Worm (Caenorhabditis elegans) whole organism, young adult: ENCODE data around the gene F13D12.3.
A peak's percentile ranks its signal among the peaks of the same experiment; 100 is the strongest.

ENCODE experiments used
- B0336.3 ChIP-seq: fragments of 200-800 bp; sonication (Bioruptor generic); IDR thresholded peaks from 2 replicates; pipeline ENCODE4 v1.3.6; 2022; ENCODE audit warnings: missing genetic modification characterization, missing compliant biosample characterization
- D2030.7 ChIP-seq: fragments of 200-800 bp; sonication (Bioruptor generic); IDR thresholded peaks from 2 replicates; pipeline ENCODE4 v1.3.6; 2022; ENCODE audit warnings: missing genetic modification reagents, missing genetic modification characterization, missing compliant biosample characterization
- K12H6.12 ChIP-seq: fragments of 200-800 bp; sonication (Bioruptor generic); optimal IDR thresholded peaks from 2 replicates; lab custom pipeline; 2018; ENCODE audit warnings: mild to moderate bottlenecking, missing genetic modification characterization, missing compliant biosample characterization
- akir-1 ChIP-seq: fragments of 200-800 bp; sonication (Bioruptor generic); optimal IDR thresholded peaks from 2 replicates; lab custom pipeline; 2018; ENCODE audit warnings: mild to moderate bottlenecking, missing genetic modification characterization, moderate library complexity, missing compliant biosample characterization
- attf-3 ChIP-seq: fragments of 200-800 bp; sonication (Bioruptor generic); conservative IDR thresholded peaks from 2 replicates; pipeline ENCODE4 v1.3.6; 2022; ENCODE audit warnings: missing genetic modification reagents, missing genetic modification characterization, missing compliant biosample characterization
- attf-6 ChIP-seq: fragments of 200-800 bp; sonication (Bioruptor generic); IDR thresholded peaks from 2 replicates; pipeline ENCODE4 v1.3.6; 2022; ENCODE audit warnings: missing genetic modification reagents, missing genetic modification characterization, missing compliant biosample characterization
- dpl-1 ChIP-seq: fragments of 150-350 bp; optimal IDR thresholded peaks from 2 replicates; lab custom pipeline; 2014; ENCODE audit warnings: missing biosample characterization, missing genetic modification reagents, missing genetic modification characterization
- ekl-4 ChIP-seq: fragments of 200-800 bp; sonication (Bioruptor generic); IDR thresholded peaks from 2 replicates; pipeline ENCODE4 v1.3.6; 2022; ENCODE audit warnings: missing genetic modification reagents, missing genetic modification characterization, missing compliant biosample characterization
- hlh-26 ChIP-seq: fragments of 200-800 bp; sonication (Bioruptor generic); conservative IDR thresholded peaks from 2 replicates; pipeline ENCODE4 v1.3.6; 2022; ENCODE audit warnings: missing genetic modification reagents, missing genetic modification characterization, missing compliant biosample characterization
- nfya-1 ChIP-seq: sonication (generic microtip); optimal IDR thresholded peaks from 2 replicates; lab custom pipeline; 2017; ENCODE audit warnings: antibody characterized with exemption, missing compliant biosample characterization, missing genetic modification characterization, borderline replicate concordance; ENCODE audit not compliant: insufficient read depth
- nhr-179 ChIP-seq: sonication (generic microtip); optimal IDR thresholded peaks from 2 replicates; lab custom pipeline; 2016; ENCODE audit warnings: mild to moderate bottlenecking, missing genetic modification characterization, missing compliant biosample characterization
- nhr-90 ChIP-seq: sonication (generic microtip); optimal IDR thresholded peaks from 2 replicates; lab custom pipeline; 2016; ENCODE audit warnings: missing genotype, mild to moderate bottlenecking, missing genetic modification characterization, missing compliant biosample characterization
- tbp1 ChIP-seq: fragments of 200-800 bp; sonication (Bioruptor generic); optimal IDR thresholded peaks from 2 replicates; lab custom pipeline; 2018; ENCODE audit warnings: mild to moderate bottlenecking, missing genetic modification characterization, missing compliant biosample characterization

DNA sequence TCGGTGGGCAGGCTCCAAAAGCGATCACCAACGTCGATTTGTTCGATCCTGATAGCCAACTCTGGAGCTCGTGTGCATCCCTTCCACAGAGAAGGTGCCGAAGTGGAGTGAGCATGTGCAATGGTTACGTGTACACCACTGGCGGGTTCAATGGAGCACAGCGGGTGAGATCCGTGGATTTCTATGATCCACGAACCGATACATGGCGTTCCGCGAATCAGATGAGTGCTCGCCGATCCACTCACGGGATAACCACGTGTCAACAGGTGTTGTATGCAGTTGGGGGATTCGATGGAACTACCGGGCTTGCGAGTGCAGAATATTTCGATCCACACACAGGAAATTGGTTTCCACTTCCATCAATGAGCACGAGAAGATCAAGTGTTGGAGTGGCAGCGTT, 29.3 kb upstream of the F13D12.3 start:
- TF ChIP-seq B0336.3 (peak; percentile 76), hlh-26 (GFP tag; lab: Robert Waterston, UW) (no peak), D2030.7 (no peak), nfya-1 (tag; lab: Kevin White, UChicago) (no peak), K12H6.12 (tag; lab: Kevin White, UChicago) (no peak), attf-6 (0 out of 2 replicates have a peak, but pooled peaks have one; percentile 23), nhr-90 (no peak), ekl-4 (GFP tag; lab: Robert Waterston, UW) (0 out of 2 replicates have a peak, but pooled peaks have one; percentile 17), akir-1 (GFP tag; lab: Kevin White, UChicago) (no peak), dpl-1 (GFP tag; lab: Kevin White, UChicago) (no peak), tbp1 (GFP tag; lab: Kevin White, UChicago) (no peak), attf-3 (GFP tag; lab: Robert Waterston, UW) (no peak), nhr-179 (no peak)
